Fruit fly (Drosophila melanogaster): Measurements from ENCODE around the gene CG4440.
A peak's percentile ranks its signal among the peaks of the same experiment; 100 is the strongest.

CG4440 gene

dm6 chr2L:16310648-16311047, 19.1 kb upstream of the CG4440 start, which contains the start of the genes cni and fzy (continued):
- TF ChIP-seq Pdp1 (GFP tag; optimal IDR thresholded peaks at IDR 0.05) (peak; percentile 1 to 29), CG12219 (GFP tag; optimal IDR thresholded peaks at IDR 0.05) (no peak), CG17912 (GFP tag; optimal IDR thresholded peaks at IDR 0.05) (no peak), row (GFP tag; IDR thresholded peaks at IDR 0.05) (peak; percentile 36; the same call in 1 of the 3 replicates), rib (GFP tag; IDR thresholded peaks at IDR 0.05) (no peak), slp2 (GFP tag; optimal IDR thresholded peaks at IDR 0.05) (no peak), unpg (GFP tag; optimal IDR thresholded peaks at IDR 0.05) (no peak), CG30403 (GFP tag; optimal IDR thresholded peaks at IDR 0.05) (peak; percentile 21), Atf-2 (GFP tag; optimal IDR thresholded peaks at IDR 0.05) (no peak), CrebB (tag; optimal IDR thresholded peaks at IDR 0.05) (no peak), Atf6 (GFP tag; IDR thresholded peaks at IDR 0.05) (no peak), CG3281 (GFP tag; optimal IDR thresholded peaks at IDR 0.05) (no peak), inv (GFP tag; IDR thresholded peaks at IDR 0.05; ENCODE audit: partially characterized antibody) (no peak), CG2120 (GFP tag; optimal IDR thresholded peaks at IDR 0.05) (peak; percentile 42), CG32772 (GFP tag; IDR thresholded peaks at IDR 0.05) (peak; percentile 79), CG1792 (GFP tag; optimal IDR thresholded peaks at IDR 0.05) (no peak), Kr (GFP tag; optimal IDR thresholded peaks at IDR 0.05) (no peak), Asciz (GFP tag; optimal IDR thresholded peaks at IDR 0.05) (no peak), CG10462 (GFP tag; optimal IDR thresholded peaks at IDR 0.05) (no peak), lbe (GFP tag; optimal IDR thresholded peaks at IDR 0.05) (peak; percentile 52), CG14860 (GFP tag; IDR thresholded peaks at IDR 0.05; ENCODE audit: partially characterized antibody) (no peak), disco-r (GFP tag; optimal IDR thresholded peaks at IDR 0.05) (no peak), Dbx (GFP tag; IDR thresholded peaks at IDR 0.05) (0 out of 3 replicates have a peak, but pooled peaks have one; percentile 32), CG12155 (GFP tag; optimal IDR thresholded peaks at IDR 0.05) (peak; percentile 37), CG17361 (GFP tag; IDR thresholded peaks at IDR 0.05) (peak; percentile 38; the same call in 1 of the 3 replicates), Lhr (GFP tag; optimal IDR thresholded peaks at IDR 0.05) (peak; percentile 59), dan (GFP tag; IDR thresholded peaks at IDR 0.05) (no peak), sna (GFP tag; IDR thresholded peaks at IDR 0.05; ENCODE audit: partially characterized antibody) (no peak), Xrp1 (GFP tag; IDR thresholded peaks at IDR 0.05) (peak; percentile 35; the same call in 1 of the 2 replicates), sd (tag; optimal IDR thresholded peaks at IDR 0.05) (no peak), CG10267 (tag; optimal IDR thresholded peaks at IDR 0.05) (peak; percentile 72), fd3F (GFP tag; optimal IDR thresholded peaks at IDR 0.05) (no peak), pzg (GFP tag; optimal IDR thresholded peaks at IDR 0.05) (peak; percentile 92), CG18476 (GFP tag; optimal IDR thresholded peaks at IDR 0.05) (no peak), lola (GFP tag; optimal IDR thresholded peaks at IDR 0.05) (no peak), Six4 (GFP tag; optimal IDR thresholded peaks at IDR 0.05) (peak; percentile 8), PHDP (tag; optimal IDR thresholded peaks at IDR 0.05) (peak; percentile 8), tap (tag; optimal IDR thresholded peaks at IDR 0.05) (no peak), dm (GFP tag; optimal IDR thresholded peaks at IDR 0.05) (no peak), lov (optimal IDR thresholded peaks at IDR 0.05) (no peak), lov (GFP tag; IDR thresholded peaks at IDR 0.05) (no peak), CG6854 (GFP tag; optimal IDR thresholded peaks at IDR 0.05) (no peak), cad (GFP tag; optimal IDR thresholded peaks at IDR 0.05) (no peak), knrl (GFP tag; IDR thresholded peaks at IDR 0.05; ENCODE audit: partially characterized antibody) (0 out of 3 replicates have a peak, but pooled peaks have one; percentile 37), CHES-1-like (GFP tag; optimal IDR thresholded peaks at IDR 0.05) (no peak), CG2202 (tag; optimal IDR thresholded peaks at IDR 0.05) (no peak), CG17802 (tag; optimal IDR thresholded peaks at IDR 0.05) (no peak), CG17385 (GFP tag; optimal IDR thresholded peaks at IDR 0.05) (no peak), Rfx (GFP tag; IDR thresholded peaks at IDR 0.05) (no peak), Ssrp (tag; optimal IDR thresholded peaks at IDR 0.05) (peak; percentile 3), CG16815 (GFP tag; optimal IDR thresholded peaks at IDR 0.05) (no peak)
